Worm (Caenorhabditis elegans) whole organism, L1 larva: ENCODE results near the gene pars-1.

ENCODE experiments used
- C16A3.4 ChIP-seq: fragments of 150-350 bp; optimal IDR thresholded peaks from 2 replicates; lab custom pipeline; 2014; ENCODE audit warnings: missing biosample characterization, missing genetic modification characterization
- C34B4.2 ChIP-seq: sonication (generic microtip); optimal IDR thresholded peaks from 2 replicates; lab custom pipeline; 2017; ENCODE audit warnings: mild to moderate bottlenecking, missing genetic modification characterization, missing compliant biosample characterization
- F16B12.6 ChIP-seq: fragments of 150-350 bp; optimal IDR thresholded peaks from 2 replicates; lab custom pipeline; 2014; ENCODE audit warnings: missing biosample characterization, missing genetic modification characterization
- Y116A8C.19 ChIP-seq: sonication (generic microtip); optimal IDR thresholded peaks from 2 replicates; lab custom pipeline; 2016; ENCODE audit warnings: missing compliant biosample characterization, missing genetic modification characterization, borderline replicate concordance
- aly-2 ChIP-seq: fragments of 150-350 bp; optimal IDR thresholded peaks from 2 replicates; lab custom pipeline; 2014; ENCODE audit warnings: missing biosample characterization, missing genetic modification characterization
- blmp-1 ChIP-seq: fragments of 150-350 bp; optimal IDR thresholded peaks from 2 replicates; lab custom pipeline; 2014; ENCODE audit warnings: missing biosample characterization, missing genetic modification characterization
- ceh-88 ChIP-seq: fragments of 200-800 bp; sonication (Bioruptor generic); IDR thresholded peaks from 2 replicates; pipeline ENCODE4 v1.3.6; 2022; ENCODE audit warnings: missing genetic modification characterization, missing compliant biosample characterization
- ceh-90 ChIP-seq: sonication (generic microtip); optimal IDR thresholded peaks from 2 replicates; lab custom pipeline; 2016; ENCODE audit warnings: missing genetic modification characterization, missing compliant biosample characterization
- ces-1 ChIP-seq: fragments of 150-350 bp; optimal IDR thresholded peaks from 2 replicates; lab custom pipeline; 2014; ENCODE audit warnings: missing biosample characterization, missing genetic modification reagents, missing genetic modification characterization
- dsc-1 ChIP-seq: sonication (generic microtip); optimal IDR thresholded peaks from 2 replicates; lab custom pipeline; 2016; ENCODE audit warnings: mild to moderate bottlenecking, missing genetic modification characterization, missing compliant biosample characterization
- efl-1 ChIP-seq, 4 experiments: fragments of 150-350 bp; optimal IDR thresholded peaks in 3 of 4; peaks in 1 of 4; 1 replicate in 1 of 4; 2 replicates in 3 of 4; lab custom pipeline; 2014; ENCODE audit warnings: missing biosample characterization in 2 of 4, missing genetic modification characterization in 2 of 4, missing genetic modification reagents in 2 of 4
- egl-27 ChIP-seq, 2 experiments: fragments of 150-350 bp in 1 of 2; sonication (generic microtip); optimal IDR thresholded peaks; 3 replicates each; lab custom pipeline; 2017 to 2018; ENCODE audit warnings: missing biosample characterization in 2 of 2, missing genetic modification characterization in 2 of 2, missing genetic modification reagents in 2 of 2
- elt-2 ChIP-seq: sonication (generic microtip); optimal IDR thresholded peaks from 2 replicates; lab custom pipeline; 2016; ENCODE audit warnings: missing genetic modification characterization, mild to moderate bottlenecking, inconsistent platforms, missing compliant biosample characterization, missing genetic modification reagents
- elt-3 ChIP-seq, 6 experiments: fragments of 150-350 bp in 1 of 6; sonication (generic microtip); optimal IDR thresholded peaks; 2 replicates each; lab custom pipeline; 2017 to 2018; ENCODE audit warnings: missing biosample characterization in 6 of 6, missing genetic modification characterization in 6 of 6, inconsistent platforms in 1 of 6
- ets-5 ChIP-seq: fragments of 200-800 bp; sonication (Bioruptor generic); IDR thresholded peaks from 2 replicates; pipeline ENCODE4 v1.3.6; 2022; ENCODE audit warnings: missing genetic modification characterization, missing compliant biosample characterization
- fkh-10 ChIP-seq: sonication (generic microtip); optimal IDR thresholded peaks from 2 replicates; lab custom pipeline; 2017; ENCODE audit warnings: missing biosample characterization, missing genetic modification reagents, missing genetic modification characterization
- fkh-4 ChIP-seq: sonication (generic microtip); optimal IDR thresholded peaks from 2 replicates; lab custom pipeline; 2016; ENCODE audit warnings: missing compliant biosample characterization, missing genetic modification characterization, borderline replicate concordance
- fkh-8 ChIP-seq: sonication (generic microtip); optimal IDR thresholded peaks from 2 replicates; lab custom pipeline; 2016; ENCODE audit warnings: mild to moderate bottlenecking, missing genetic modification characterization, missing compliant biosample characterization
- fos-1 ChIP-seq: fragments of 150-350 bp; optimal IDR thresholded peaks from 2 replicates; lab custom pipeline; 2014; ENCODE audit warnings: missing biosample characterization, missing genetic modification characterization
- hlh-17 ChIP-seq: fragments of 200-800 bp; sonication (Bioruptor generic); optimal IDR thresholded peaks from 2 replicates; lab custom pipeline; 2018; ENCODE audit warnings: missing genetic modification characterization, mild to moderate bottlenecking, missing compliant biosample characterization, moderate library complexity, borderline replicate concordance
- jun-1 ChIP-seq: fragments of 150-350 bp; optimal IDR thresholded peaks from 2 replicates; lab custom pipeline; 2014; ENCODE audit warnings: missing biosample characterization, missing genetic modification reagents, missing genetic modification characterization
- lin-13 ChIP-seq: fragments of 150-350 bp; optimal IDR thresholded peaks from 2 replicates; lab custom pipeline; 2014; ENCODE audit warnings: missing biosample characterization, missing genetic modification reagents, missing genetic modification characterization
- lin-14 ChIP-seq: fragments of 200-800 bp; sonication (Bioruptor generic); optimal IDR thresholded peaks from 2 replicates; lab custom pipeline; 2018; ENCODE audit warnings: mild to moderate bottlenecking, missing genetic modification characterization, moderate library complexity, missing compliant biosample characterization
- lsy-2 ChIP-seq, 2 experiments: fragments of 150-350 bp; optimal IDR thresholded peaks; 2 replicates each; lab custom pipeline; 2014; ENCODE audit warnings: missing biosample characterization in 2 of 2, missing genetic modification characterization in 2 of 2
- mdl-1 ChIP-seq, 2 experiments: fragments of 150-350 bp; optimal IDR thresholded peaks; 2 replicates each; lab custom pipeline; 2014 to 2017; ENCODE audit warnings: missing biosample characterization in 2 of 2, missing genetic modification characterization in 2 of 2, inconsistent platforms in 1 of 2
- mef-2 ChIP-seq: fragments of 150-350 bp; optimal IDR thresholded peaks from 2 replicates; lab custom pipeline; 2014; ENCODE audit warnings: missing biosample characterization, missing genetic modification characterization
- mep-1 ChIP-seq: fragments of 150-350 bp; optimal IDR thresholded peaks from 2 replicates; lab custom pipeline; 2014; ENCODE audit warnings: missing biosample characterization, missing genetic modification characterization
- nhr-12 ChIP-seq: sonication (generic microtip); optimal IDR thresholded peaks from 2 replicates; lab custom pipeline; 2017; ENCODE audit warnings: missing biosample characterization, missing genetic modification characterization
- nhr-20 ChIP-seq: sonication (generic microtip); optimal IDR thresholded peaks from 2 replicates; lab custom pipeline; 2016; ENCODE audit warnings: mild to moderate bottlenecking, missing genetic modification characterization, missing compliant biosample characterization
- nhr-71 ChIP-seq: sonication (generic microtip); optimal IDR thresholded peaks from 2 replicates; lab custom pipeline; 2016; ENCODE audit warnings: mild to moderate bottlenecking, missing genetic modification characterization, moderate library complexity, missing compliant biosample characterization
- nhr-76 ChIP-seq: sonication (generic microtip); optimal IDR thresholded peaks from 2 replicates; lab custom pipeline; 2017; ENCODE audit warnings: missing biosample characterization, missing genetic modification characterization
- nhr-77 ChIP-seq: fragments of 150-350 bp; optimal IDR thresholded peaks from 2 replicates; lab custom pipeline; 2014; ENCODE audit warnings: missing biosample characterization, missing genetic modification characterization
- nhr-84 ChIP-seq: sonication (generic microtip); optimal IDR thresholded peaks from 2 replicates; lab custom pipeline; 2017; ENCODE audit warnings: missing biosample characterization, missing genetic modification characterization
- pag-3 ChIP-seq: sonication (generic microtip); optimal IDR thresholded peaks from 2 replicates; lab custom pipeline; 2017; ENCODE audit warnings: missing genetic modification characterization, mild to moderate bottlenecking, missing compliant biosample characterization, antibody characterized with exemption, borderline replicate concordance; ENCODE audit not compliant: insufficient read depth
- pax-3 ChIP-seq: fragments of 200-800 bp; sonication (Bioruptor generic); optimal IDR thresholded peaks from 2 replicates; lab custom pipeline; 2018; ENCODE audit warnings: mild to moderate bottlenecking, missing genetic modification characterization, moderate library complexity, missing compliant biosample characterization
- pqm-1 ChIP-seq: sonication (generic microtip); optimal IDR thresholded peaks from 3 replicates; lab custom pipeline; 2017; ENCODE audit warnings: missing biosample characterization, missing genetic modification characterization
- rnt-1 ChIP-seq: sonication (generic microtip); optimal IDR thresholded peaks from 2 replicates; lab custom pipeline; 2016; ENCODE audit warnings: mild to moderate bottlenecking, missing genetic modification characterization, moderate library complexity, missing compliant biosample characterization
- snpc-4 ChIP-seq: fragments of 150-350 bp; optimal IDR thresholded peaks from 2 replicates; lab custom pipeline; 2014; ENCODE audit warnings: missing biosample characterization, missing genetic modification characterization
- snu-23 ChIP-seq: sonication (generic microtip); optimal IDR thresholded peaks from 2 replicates; lab custom pipeline; 2016; ENCODE audit warnings: missing genetic modification characterization, missing compliant biosample characterization
- sox-4 ChIP-seq: sonication (generic microtip); optimal IDR thresholded peaks from 2 replicates; lab custom pipeline; 2016; ENCODE audit warnings: missing genetic modification characterization, missing compliant biosample characterization
- sptf-1 ChIP-seq: fragments of 150-350 bp; optimal IDR thresholded peaks from 2 replicates; lab custom pipeline; 2014; ENCODE audit warnings: missing biosample characterization, missing genetic modification characterization
- sup-37 ChIP-seq: fragments of 200-800 bp; sonication (Bioruptor generic); optimal IDR thresholded peaks from 2 replicates; lab custom pipeline; 2018; ENCODE audit warnings: mild to moderate bottlenecking, missing genetic modification characterization, missing compliant biosample characterization
- swsn-7 ChIP-seq: sonication (generic microtip); optimal IDR thresholded peaks from 2 replicates; lab custom pipeline; 2016; ENCODE audit warnings: missing genetic modification characterization, missing compliant biosample characterization
- tlp-1 ChIP-seq: fragments of 150-350 bp; optimal IDR thresholded peaks from 2 replicates; lab custom pipeline; 2014; ENCODE audit warnings: missing biosample characterization, missing genetic modification characterization
- unc-130 ChIP-seq: fragments of 150-350 bp; optimal IDR thresholded peaks from 2 replicates; lab custom pipeline; 2017; ENCODE audit warnings: missing biosample characterization, missing genetic modification characterization, inconsistent platforms
- unc-86 ChIP-seq: sonication (generic microtip); optimal IDR thresholded peaks from 2 replicates; lab custom pipeline; 2016; ENCODE audit warnings: missing genetic modification characterization, missing compliant biosample characterization
- unc-98 ChIP-seq: fragments of 200-800 bp; sonication (Bioruptor generic); IDR thresholded peaks from 2 replicates; pipeline ENCODE4 v1.3.6; 2022; ENCODE audit warnings: missing genetic modification characterization, missing compliant biosample characterization
- xbp-1 ChIP-seq: sonication (generic microtip); optimal IDR thresholded peaks from 2 replicates; lab custom pipeline; 2016; ENCODE audit warnings: missing genetic modification characterization, missing compliant biosample characterization
- zip-4 ChIP-seq: fragments of 200-800 bp; sonication (Bioruptor generic); optimal IDR thresholded peaks from 2 replicates; lab custom pipeline; 2018; ENCODE audit warnings: mild to moderate bottlenecking, missing genetic modification characterization, moderate library complexity, missing compliant biosample characterization
- ztf-11 ChIP-seq, 2 experiments: sonication (generic microtip); optimal IDR thresholded peaks; 2 replicates each; lab custom pipeline; 2016 to 2017; ENCODE audit warnings: missing genetic modification characterization in 2 of 2, missing biosample characterization in 1 of 2, missing compliant biosample characterization in 1 of 2

pars-1 gene

DNA sequence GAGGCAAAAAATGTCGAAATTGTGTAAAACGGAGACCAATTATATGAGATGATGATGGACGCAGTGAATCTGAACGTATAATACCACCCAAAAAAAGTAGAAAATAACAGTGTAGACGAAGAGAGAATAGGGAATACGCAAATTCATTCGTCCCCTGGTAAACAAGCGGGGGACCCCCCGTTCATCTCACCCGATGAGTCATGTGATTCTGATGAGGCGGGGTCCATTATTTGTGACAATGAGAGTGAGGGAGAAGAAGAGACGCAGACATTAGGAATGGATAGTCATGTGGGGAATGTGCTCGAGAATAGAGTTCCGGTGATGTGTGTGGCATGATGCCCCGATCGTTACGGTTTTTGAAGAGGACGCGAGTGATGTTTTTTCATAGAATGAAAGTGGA lies 33.3 kb downstream of the pars-1 start (continued):
- peak; percentile 84 for TF ChIP-seq nhr-20
- TF ChIP-seq lsy-2 (tag; optimal IDR thresholded peaks at IDR 0.05; lab: Kevin White, UChicago) = peak; percentile 38 to 61
- TF ChIP-seq C16A3.4 (tag; lab: Kevin White, UChicago) = peak; percentile 21
- TF ChIP-seq elt-2 = peak; percentile 40
- TF ChIP-seq efl-1 (optimal IDR thresholded peaks at IDR 0.05; lab: Kevin White, UChicago) = peak; percentile 27 to 60
- peak; percentile 56 to 96 for TF ChIP-seq efl-1 (GFP tag; optimal IDR thresholded peaks at IDR 0.05 in 1 of 2; lab: Kevin White, UChicago)
- peak; percentile 76 for TF ChIP-seq snu-23 (GFP tag; lab: Kevin White, UChicago)
- no peak for TF ChIP-seq pag-3
- TF ChIP-seq unc-130 (tag; lab: Kevin White, UChicago) = peak; percentile 62
- TF ChIP-seq rnt-1 (tag; lab: Kevin White, UChicago) = peak; percentile 47
- TF ChIP-seq nhr-76 (tag; lab: Kevin White, UChicago) = no peak

DNA sequence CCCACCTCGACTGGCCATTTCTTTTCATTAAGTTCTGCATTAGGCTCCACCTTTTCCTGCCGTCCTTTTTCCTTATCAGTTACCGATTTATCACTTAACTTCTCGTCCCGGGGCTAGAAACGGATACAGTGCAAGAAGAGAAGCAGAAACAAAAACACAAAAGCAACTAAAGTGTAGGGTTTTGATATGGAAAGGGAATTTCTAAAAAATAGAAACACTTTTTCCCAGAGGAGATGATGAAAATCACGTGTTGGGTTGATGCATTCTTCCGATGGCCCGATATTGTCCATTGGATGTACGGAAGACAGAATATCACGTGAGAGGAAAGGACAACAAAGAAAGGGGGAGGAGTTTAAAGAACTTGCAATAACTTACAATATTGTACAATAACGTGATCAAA lies 34.0 kb downstream of the pars-1 start:
- TF ChIP-seq fkh-8 (tag; lab: Kevin White, UChicago) (no peak), elt-2 (no peak), snpc-4 (no peak), ces-1 (GFP tag; lab: Kevin White, UChicago) (no peak), xbp-1 (peak; percentile 40), ceh-88 (no peak), sox-4 (no peak), Y116A8C.19 (tag; lab: Kevin White, UChicago) (no peak), sup-37 (GFP tag; lab: Kevin White, UChicago) (no peak), mep-1 (tag; lab: Kevin White, UChicago) (peak; percentile 82), nhr-12 (tag; lab: Kevin White, UChicago) (no peak), ets-5 (no peak), fkh-10 (GFP tag; lab: Kevin White, UChicago) (no peak), egl-27 (tag; optimal IDR thresholded peaks at IDR 0.05; lab: Kevin White, UChicago) (no peak), dsc-1 (tag; lab: Kevin White, UChicago) (no peak), aly-2 (tag; lab: Kevin White, UChicago) (no peak), fkh-4 (tag; lab: Kevin White, UChicago) (no peak), zip-4 (GFP tag; lab: Kevin White, UChicago) (no peak), jun-1 (tag; lab: Kevin White, UChicago) (no peak), lin-14 (GFP tag; lab: Kevin White, UChicago) (peak; percentile 87), efl-1 (optimal IDR thresholded peaks at IDR 0.05; lab: Kevin White, UChicago) (peak; percentile 2 to 53), efl-1 (GFP tag; optimal IDR thresholded peaks at IDR 0.05 in 1 of 2; lab: Kevin White, UChicago) (peak; percentile 24 to 95), snu-23 (GFP tag; lab: Kevin White, UChicago) (peak; percentile 77), lsy-2 (tag; optimal IDR thresholded peaks at IDR 0.05; lab: Kevin White, UChicago) (peak; percentile 65 to 68), mef-2 (tag; lab: Kevin White, UChicago) (no peak), pag-3 (no peak), nhr-77 (tag; lab: Kevin White, UChicago) (no peak), nhr-71 (tag; lab: Kevin White, UChicago) (peak; percentile 90), F16B12.6 (no peak), swsn-7 (peak; percentile 37), sptf-1 (tag; lab: Kevin White, UChicago) (no peak), unc-98 (GFP tag; lab: Robert Waterston, UW) (no peak), hlh-17 (GFP tag; lab: Kevin White, UChicago) (no peak), elt-3 (tag; optimal IDR thresholded peaks at IDR 0.05; lab: Kevin White, UChicago) (peak in 5 of 6 experiments; percentile 27 to 94 (median 77)), pax-3 (tag; lab: Kevin White, UChicago) (no peak), mdl-1 (tag; optimal IDR thresholded peaks at IDR 0.05; lab: Kevin White, UChicago) (peak in 1 of 2 experiments; percentile 84), fos-1 (no peak), pqm-1 (tag; lab: Kevin White, UChicago) (no peak), ztf-11 (tag; optimal IDR thresholded peaks at IDR 0.05; lab: Kevin White, UChicago) (no peak), unc-86 (no peak), lin-13 (GFP tag; lab: Kevin White, UChicago) (peak; percentile 46), tlp-1 (no peak), ceh-90 (tag; lab: Kevin White, UChicago) (no peak), blmp-1 (peak; percentile 96), C34B4.2 (no peak), nhr-84 (tag; lab: Kevin White, UChicago) (no peak)
